Worm (Caenorhabditis elegans): ENCODE measurements around the gene F10C1.23.

- TF ChIP-seq him-1 (tag; optimal IDR thresholded peaks at IDR 0.05) (no peak), W03F9.2 (tag; optimal IDR thresholded peaks at IDR 0.05) (no peak), dao-5 (tag; optimal IDR thresholded peaks at IDR 0.05) (no peak)
Measured at ce11 chrII:5804288-5804687, 46.4 kb downstream of the F10C1.23 start.

All from whole organism, L4/young adult.